Worm (Caenorhabditis elegans) whole organism, L1 larva: Measurements from ENCODE around the gene let-767.

ENCODE experiments used
- blmp-1 ChIP-seq: fragments of 150-350 bp; optimal IDR thresholded peaks from 2 replicates; lab custom pipeline; 2014; ENCODE audit warnings: missing biosample characterization, missing genetic modification characterization
- ceh-8 ChIP-seq: fragments of 200-800 bp; sonication (Bioruptor generic); optimal IDR thresholded peaks from 2 replicates; lab custom pipeline; 2018; ENCODE audit warnings: mild to moderate bottlenecking, missing genetic modification characterization, moderate library complexity, missing compliant biosample characterization
- ceh-82 ChIP-seq, 3 experiments: fragments of 150-350 bp in 1 of 3; sonication (generic microtip) in 2 of 3; optimal IDR thresholded peaks; 2 replicates each; lab custom pipeline; 2014 to 2017; ENCODE audit warnings: missing biosample characterization in 3 of 3, missing genetic modification characterization in 3 of 3
- dpl-1 ChIP-seq, 3 experiments: fragments of 150-350 bp in 2 of 3; sonication (generic microtip) in 1 of 3; optimal IDR thresholded peaks; 2 replicates each; lab custom pipeline; 2014 to 2017; ENCODE audit warnings: missing biosample characterization in 3 of 3, missing genetic modification characterization in 3 of 3, missing genetic modification reagents in 3 of 3
- elt-3 ChIP-seq, 6 experiments: fragments of 150-350 bp in 1 of 6; sonication (generic microtip); optimal IDR thresholded peaks; 2 replicates each; lab custom pipeline; 2017 to 2018; ENCODE audit warnings: missing biosample characterization in 6 of 6, missing genetic modification characterization in 6 of 6, inconsistent platforms in 1 of 6
- fkh-4 ChIP-seq: sonication (generic microtip); optimal IDR thresholded peaks from 2 replicates; lab custom pipeline; 2016; ENCODE audit warnings: missing compliant biosample characterization, missing genetic modification characterization, borderline replicate concordance
- hpl-2 ChIP-seq: fragments of 150-350 bp; optimal IDR thresholded peaks from 2 replicates; lab custom pipeline; 2014; ENCODE audit warnings: missing biosample characterization, missing genetic modification reagents, missing genetic modification characterization
- lin-35 ChIP-seq, 2 experiments: fragments of 150-350 bp; optimal IDR thresholded peaks; 2 replicates each; lab custom pipeline; 2014; ENCODE audit warnings: missing biosample characterization in 2 of 2, missing genetic modification characterization in 2 of 2, missing genetic modification reagents in 2 of 2
- lsy-2 ChIP-seq, 2 experiments: fragments of 150-350 bp; optimal IDR thresholded peaks; 2 replicates each; lab custom pipeline; 2014; ENCODE audit warnings: missing biosample characterization in 2 of 2, missing genetic modification characterization in 2 of 2
- nhr-19 ChIP-seq: fragments of 200-800 bp; sonication (Bioruptor generic); conservative IDR thresholded peaks from 2 replicates; pipeline ENCODE4 v1.3.6; 2022; ENCODE audit warnings: missing genetic modification characterization, missing compliant biosample characterization
- nhr-28 ChIP-seq: fragments of 150-350 bp; optimal IDR thresholded peaks from 2 replicates; lab custom pipeline; 2014; ENCODE audit warnings: missing biosample characterization, missing genetic modification characterization
- pax-3 ChIP-seq: fragments of 200-800 bp; sonication (Bioruptor generic); optimal IDR thresholded peaks from 2 replicates; lab custom pipeline; 2018; ENCODE audit warnings: mild to moderate bottlenecking, missing genetic modification characterization, moderate library complexity, missing compliant biosample characterization
- skn-1 ChIP-seq: fragments of 150-350 bp; optimal IDR thresholded peaks from 2 replicates; lab custom pipeline; 2014; ENCODE audit warnings: missing biosample characterization, missing genetic modification characterization

DNA sequence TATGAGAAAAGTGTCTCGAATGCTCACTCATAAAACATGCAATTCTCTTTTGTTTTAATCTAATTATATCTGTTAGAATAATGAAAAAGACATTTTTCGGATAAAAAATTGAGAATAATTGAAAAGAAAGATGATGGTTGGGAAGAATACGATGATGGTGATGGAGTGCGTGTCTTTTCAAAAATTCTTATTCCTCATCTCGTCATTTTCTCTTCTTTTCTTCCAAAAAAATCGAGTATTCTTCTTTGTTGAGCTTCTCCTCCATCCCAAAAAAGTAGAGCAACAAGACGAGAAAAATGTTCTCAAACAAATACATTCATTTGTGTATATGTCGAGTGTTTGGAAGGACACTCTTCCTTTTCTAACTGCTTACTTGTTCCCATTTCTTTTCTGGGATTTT is 42.2 kb downstream of the let-767 start:
- TF ChIP-seq dpl-1 (GFP tag; optimal IDR thresholded peaks at IDR 0.05; lab: Kevin White, UChicago) = no peak
- no peak for TF ChIP-seq nhr-28 (tag; lab: Kevin White, UChicago)
- TF ChIP-seq blmp-1 (tag; lab: Kevin White, UChicago) = no peak
- TF ChIP-seq ceh-8 (GFP tag; lab: Kevin White, UChicago) = no peak
- TF ChIP-seq hpl-2 (GFP tag; lab: Kevin White, UChicago) = no peak
- TF ChIP-seq skn-1 (tag; lab: Kevin White, UChicago) = no peak
- TF ChIP-seq pax-3 = no peak
- TF ChIP-seq nhr-19 (GFP tag; lab: Robert Waterston, UW) = no peak
- no peak for TF ChIP-seq lsy-2 (tag; optimal IDR thresholded peaks at IDR 0.05; lab: Kevin White, UChicago)
- no peak for TF ChIP-seq ceh-82 (tag; optimal IDR thresholded peaks at IDR 0.05; lab: Kevin White, UChicago)
- TF ChIP-seq lin-35 (GFP tag; optimal IDR thresholded peaks at IDR 0.05; lab: Kevin White, UChicago) = no peak
- TF ChIP-seq fkh-4 (tag; lab: Kevin White, UChicago) = no peak
- TF ChIP-seq elt-3 (tag; optimal IDR thresholded peaks at IDR 0.05; lab: Kevin White, UChicago) = no peak
